Fruit fly (Drosophila melanogaster): ENCODE results near the gene baz.

- TF ChIP-seq CG11617 (GFP tag; optimal IDR thresholded peaks at IDR 0.05) (no peak), Clk (GFP tag; optimal IDR thresholded peaks at IDR 0.05) (no peak), CG1620 (GFP tag; optimal IDR thresholded peaks at IDR 0.05) (no peak), bab1 (GFP tag; optimal IDR thresholded peaks at IDR 0.05) (no peak), kay (GFP tag; ENCODE audit: borderline replicate concordance) (no peak), ovo (GFP tag; optimal IDR thresholded peaks at IDR 0.05) (no peak), cnc (optimal IDR thresholded peaks at IDR 0.05) (no peak), CG7045 (GFP tag; optimal IDR thresholded peaks at IDR 0.05) (no peak), Mnt (GFP tag; optimal IDR thresholded peaks at IDR 0.05) (no peak)
These were observed 10.0 kb upstream of the baz start for dm6 chrX:17149652-17150266.

Measured in whole organism, adult.